Fruit fly (Drosophila melanogaster): ENCODE results near the gene CG14294.

CG14294 gene

dm6 chr3R:18913856-18914593 lies 12.0 kb upstream of the CG14294 start (continued):
- TF ChIP-seq cg (GFP tag; optimal IDR thresholded peaks at IDR 0.05) (peak; percentile 9), Oli (tag; optimal IDR thresholded peaks at IDR 0.05) (peak; percentile 45), sd (tag; optimal IDR thresholded peaks at IDR 0.05) (no peak), CG33557 (GFP tag; optimal IDR thresholded peaks at IDR 0.05) (no peak), sc (optimal IDR thresholded peaks at IDR 0.05) (no peak), sc (GFP tag; optimal IDR thresholded peaks at IDR 0.05) (no peak), CG11695 (GFP tag; IDR thresholded peaks at IDR 0.05) (0 out of 3 replicates have a peak, but pooled peaks have one; percentile 23), hb (GFP tag; IDR thresholded peaks at IDR 0.05; ENCODE audit: partially characterized antibody) (no peak), Fer2 (tag; optimal IDR thresholded peaks at IDR 0.05) (no peak), inv (GFP tag; IDR thresholded peaks at IDR 0.05; ENCODE audit: partially characterized antibody) (no peak), en (GFP tag; optimal IDR thresholded peaks at IDR 0.05) (no peak), nom (GFP tag; optimal IDR thresholded peaks at IDR 0.05) (peak; percentile 12), CG14441 (GFP tag; IDR thresholded peaks at IDR 0.05) (peak; percentile 23; the same call in 1 of the 2 replicates), gem (tag; optimal IDR thresholded peaks at IDR 0.05) (peak; percentile 18), mam (GFP tag; optimal IDR thresholded peaks at IDR 0.05) (no peak), CG32532 (GFP tag; IDR thresholded peaks at IDR 0.05) (peak; percentile 23; the same call in 1 of the 2 replicates), run (tag; optimal IDR thresholded peaks at IDR 0.05) (no peak), GATAe (GFP tag; conservative IDR thresholded peaks at IDR 0.05) (no peak), CG10959 (GFP tag; IDR thresholded peaks at IDR 0.05) (no peak), CG14710 (tag; optimal IDR thresholded peaks at IDR 0.05) (peak; percentile 1), pros (GFP tag; optimal IDR thresholded peaks at IDR 0.05) (no peak), CG32767 (GFP tag; IDR thresholded peaks at IDR 0.05) (no peak), NFAT (GFP tag; IDR thresholded peaks at IDR 0.05) (no peak), Oaz (GFP tag; IDR thresholded peaks at IDR 0.05) (no peak), HLHmδ (GFP tag; optimal IDR thresholded peaks at IDR 0.05) (no peak), CG16815 (GFP tag; optimal IDR thresholded peaks at IDR 0.05) (peak; percentile 13), ci (GFP tag; IDR thresholded peaks at IDR 0.05) (0 out of 3 replicates have a peak, but pooled peaks have one; percentile 54), CG11504 (tag; optimal IDR thresholded peaks at IDR 0.05) (peak; percentile 99), Fer1 (GFP tag; optimal IDR thresholded peaks at IDR 0.05) (no peak), CG1603 (tag; optimal IDR thresholded peaks at IDR 0.05) (peak; percentile 30), CG7745 (tag; optimal IDR thresholded peaks at IDR 0.05) (no peak), Doc2 (GFP tag; IDR thresholded peaks at IDR 0.05) (no peak), CG14014 (GFP tag; IDR thresholded peaks at IDR 0.05) (peak; percentile 28; the same call in 1 of the 2 replicates), lmd (GFP tag; IDR thresholded peaks at IDR 0.05) (peak; percentile 26; the same call in 1 of the 2 replicates), org-1 (GFP tag; optimal IDR thresholded peaks at IDR 0.05) (no peak), sisA (GFP tag; IDR thresholded peaks at IDR 0.05) (no peak), CG31224 (GFP tag; IDR thresholded peaks at IDR 0.05) (peak; percentile 18; the same call in 1 of the 2 replicates), CG15601 (tag; optimal IDR thresholded peaks at IDR 0.05) (no peak), CG9932 (GFP tag; IDR thresholded peaks at IDR 0.05) (peak; percentile 14; the same call in 1 of the 2 replicates), CG13123 (GFP tag; optimal IDR thresholded peaks at IDR 0.05) (no peak), salm (tag; optimal IDR thresholded peaks at IDR 0.05) (no peak), CG10267 (tag; optimal IDR thresholded peaks at IDR 0.05) (no peak), HmgD (GFP tag; optimal IDR thresholded peaks at IDR 0.05) (no peak), CG3995 (GFP tag; optimal IDR thresholded peaks at IDR 0.05) (no peak), jing (GFP tag; optimal IDR thresholded peaks at IDR 0.05) (no peak), CG10462 (GFP tag; optimal IDR thresholded peaks at IDR 0.05) (peak; percentile 20), CG10431 (GFP tag; optimal IDR thresholded peaks at IDR 0.05) (no peak), fd3F (GFP tag; optimal IDR thresholded peaks at IDR 0.05) (no peak), CG18764 (GFP tag; optimal IDR thresholded peaks at IDR 0.05) (no peak)

All from whole organism, embryonic.